Fruit fly (Drosophila melanogaster): Measurements from ENCODE around the gene CG43318.

CG43318 gene

dm6 chr3R:15816276-15816675 lies 17.0 kb downstream of the CG43318 start:
- TF ChIP-seq CG17801 (GFP tag; optimal IDR thresholded peaks at IDR 0.05; ENCODE audit: partially characterized antibody), result no peak

- TF ChIP-seq CG17801 (GFP tag; optimal IDR thresholded peaks at IDR 0.05; ENCODE audit: partially characterized antibody), result no peak
Observed at dm6 chr3R:15814150-15814549, 19.1 kb downstream of the CG43318 start.

- no peak for TF ChIP-seq CG17801 (GFP tag; optimal IDR thresholded peaks at IDR 0.05; ENCODE audit: partially characterized antibody)
Observed at dm6 chr3R:15810369-15810768, 22.9 kb downstream of the CG43318 start.

- TF ChIP-seq CG17801 (GFP tag; optimal IDR thresholded peaks at IDR 0.05; ENCODE audit: partially characterized antibody), result no peak
Observed at dm6 chr3R:15807877-15808381, 25.3 kb downstream of the CG43318 start.

dm6 chr3R:15807306-15807705 lies 25.9 kb downstream of the CG43318 start:
- no peak for TF ChIP-seq CG17801 (GFP tag; optimal IDR thresholded peaks at IDR 0.05; ENCODE audit: partially characterized antibody)

- no peak for TF ChIP-seq CG17801 (GFP tag; optimal IDR thresholded peaks at IDR 0.05; ENCODE audit: partially characterized antibody)
Observed at dm6 chr3R:15806341-15806740, 26.9 kb downstream of the CG43318 start.

dm6 chr3R:15804678-15805077 lies 28.6 kb downstream of the CG43318 start:
- no peak for TF ChIP-seq CG17801 (GFP tag; optimal IDR thresholded peaks at IDR 0.05; ENCODE audit: partially characterized antibody)

- peak; percentile 49 for TF ChIP-seq CG17801 (GFP tag; optimal IDR thresholded peaks at IDR 0.05; ENCODE audit: partially characterized antibody)
Observed at dm6 chr3R:15803502-15804461, 29.4 kb downstream of the CG43318 start, which contains the start of gene alpha-Man-IIb. alpha-Man-IIb (plus strand) TSS chr3R:15804248.

dm6 chr3R:15802006-15802405 lies 31.2 kb downstream of the CG43318 start, which contains the start of gene CG9593:
CG9593 (plus strand) TSS chr3R:15802275.
- TF ChIP-seq CG17801 (GFP tag; optimal IDR thresholded peaks at IDR 0.05; ENCODE audit: partially characterized antibody), result no peak

dm6 chr3R:15794258-15794727 lies 38.9 kb downstream of the CG43318 start:
- no peak for TF ChIP-seq CG17801 (GFP tag; optimal IDR thresholded peaks at IDR 0.05; ENCODE audit: partially characterized antibody)

- peak; percentile 55 for TF ChIP-seq CG17801 (GFP tag; optimal IDR thresholded peaks at IDR 0.05; ENCODE audit: partially characterized antibody)
Observed at dm6 chr3R:15793372-15793802, 39.8 kb downstream of the CG43318 start, which contains the start of gene nsl1. nsl1 (plus strand) TSS chr3R:15793782.

- peak; percentile 5 for TF ChIP-seq CG17801 (GFP tag; optimal IDR thresholded peaks at IDR 0.05; ENCODE audit: partially characterized antibody)
Observed at dm6 chr3R:15792427-15792826, 40.8 kb downstream of the CG43318 start, which contains the start of gene Acyp2. Acyp2 (plus strand) TSS chr3R:15792688.

dm6 chr3R:15788221-15788620 lies 45.0 kb downstream of the CG43318 start, which contains the start of gene Uros2:
Uros2 (plus strand) TSS chr3R:15788521.
- TF ChIP-seq CG17801 (GFP tag; optimal IDR thresholded peaks at IDR 0.05; ENCODE audit: partially characterized antibody), result no peak

dm6 chr3R:15786538-15786937 lies 46.7 kb downstream of the CG43318 start, which contains the start of gene CG9590:
CG9590 (plus strand) TSS chr3R:15786703.
- no peak for TF ChIP-seq CG17801 (GFP tag; optimal IDR thresholded peaks at IDR 0.05; ENCODE audit: partially characterized antibody)

dm6 chr3R:15784298-15784697 lies 48.9 kb downstream of the CG43318 start:
- TF ChIP-seq CG17801 (GFP tag; optimal IDR thresholded peaks at IDR 0.05; ENCODE audit: partially characterized antibody), result no peak

Data from ovary, adult (tissue).